Worm (Caenorhabditis elegans) whole organism, late embryonic: ENCODE measurements around the gene C16C8.12.

ENCODE experiments used
- ceh-30 ChIP-seq: fragments of 150-350 bp; optimal IDR thresholded peaks from 2 replicates; lab custom pipeline; 2014; ENCODE audit warnings: missing biosample characterization, missing genetic modification characterization
- ceh-34 ChIP-seq: sonication (generic microtip); optimal IDR thresholded peaks from 2 replicates; lab custom pipeline; 2016; ENCODE audit warnings: mild to moderate bottlenecking, missing genetic modification characterization, missing compliant biosample characterization
- dmd-4 ChIP-seq: sonication (generic microtip); optimal IDR thresholded peaks from 2 replicates; lab custom pipeline; 2016; ENCODE audit warnings: borderline replicate concordance, missing genetic modification characterization, missing compliant biosample characterization
- fkh-10 ChIP-seq: fragments of 150-350 bp; optimal IDR thresholded peaks from 2 replicates; lab custom pipeline; 2014; ENCODE audit warnings: missing biosample characterization, missing genetic modification reagents, missing genetic modification characterization
- fkh-6 ChIP-seq: sonication (generic microtip); optimal IDR thresholded peaks from 2 replicates; lab custom pipeline; 2016; ENCODE audit warnings: missing genetic modification characterization, missing compliant biosample characterization
- nhr-11 ChIP-seq: fragments of 150-350 bp; optimal IDR thresholded peaks from 2 replicates; lab custom pipeline; 2014; ENCODE audit warnings: missing biosample characterization, missing genetic modification characterization
- unc-55 ChIP-seq: sonication (generic microtip); optimal IDR thresholded peaks from 2 replicates; lab custom pipeline; 2017; ENCODE audit warnings: missing biosample characterization, missing genetic modification reagents, missing genetic modification characterization

- TF ChIP-seq fkh-6 (tag; lab: Kevin White, UChicago), result no peak
- TF ChIP-seq ceh-30, result no peak
- TF ChIP-seq ceh-34 (tag; lab: Kevin White, UChicago), result no peak
- no peak for TF ChIP-seq dmd-4
- no peak for TF ChIP-seq fkh-10 (GFP tag; lab: Kevin White, UChicago)
- no peak for TF ChIP-seq unc-55 (GFP tag; lab: Kevin White, UChicago)
- TF ChIP-seq nhr-11, result no peak
Measured at ce11 chrII:3481584-3481983, 29.1 kb downstream of the C16C8.12 start, which contains the start of gene Y49F6B.8.
